Fruit fly (Drosophila melanogaster): ENCODE data around the gene CG3168.
A peak's percentile ranks its signal among the peaks of the same experiment; 100 is the strongest.

The CG3168 gene

dm6 chrX:6700263-6700989 lies 39.4 kb downstream of the CG3168 start (continued):
- TF ChIP-seq Sox100B (GFP tag; optimal IDR thresholded peaks at IDR 0.05) (no peak), esg (GFP tag; conservative IDR thresholded peaks at IDR 0.05) (no peak), HHEX (GFP tag; optimal IDR thresholded peaks at IDR 0.05) (no peak), CG2120 (GFP tag; optimal IDR thresholded peaks at IDR 0.05) (no peak), CG14710 (tag; optimal IDR thresholded peaks at IDR 0.05) (no peak), slou (GFP tag; optimal IDR thresholded peaks at IDR 0.05) (no peak), CG18619 (GFP tag; optimal IDR thresholded peaks at IDR 0.05) (no peak), CG10274 (GFP tag; optimal IDR thresholded peaks at IDR 0.05) (no peak), eve (GFP tag; optimal IDR thresholded peaks at IDR 0.05) (peak in 1 of 2 experiments; percentile 24), Ets65A (GFP tag) (no peak), CG13624 (GFP tag; optimal IDR thresholded peaks at IDR 0.05) (no peak), CTCF (GFP tag; optimal IDR thresholded peaks at IDR 0.05) (no peak), PHDP (tag; optimal IDR thresholded peaks at IDR 0.05) (no peak), tx (GFP tag; optimal IDR thresholded peaks at IDR 0.05) (no peak), CG10147 (GFP tag; optimal IDR thresholded peaks at IDR 0.05) (no peak), vvl (GFP tag; IDR thresholded peaks at IDR 0.05) (0 out of 2 replicates have a peak, but pooled peaks have one; percentile 13), Mes4 (GFP tag; optimal IDR thresholded peaks at IDR 0.05) (no peak), dati (GFP tag; IDR thresholded peaks at IDR 0.05) (no peak), CG1647 (GFP tag; optimal IDR thresholded peaks at IDR 0.05) (no peak), dpn (GFP tag; optimal IDR thresholded peaks at IDR 0.05) (no peak), slbo (GFP tag; IDR thresholded peaks at IDR 0.05) (no peak), Hr39 (optimal IDR thresholded peaks at IDR 0.05) (no peak), CG13287 (GFP tag; IDR thresholded peaks at IDR 0.05; ENCODE audit: partially characterized antibody) (peak; percentile 5; the same call in 1 of the 2 replicates), Hr51 (GFP tag; optimal IDR thresholded peaks at IDR 0.05) (no peak), gcm2 (GFP tag; optimal IDR thresholded peaks at IDR 0.05) (no peak), CG9797 (GFP tag; optimal IDR thresholded peaks at IDR 0.05) (no peak), disco-r (GFP tag; optimal IDR thresholded peaks at IDR 0.05) (no peak), chinmo (GFP tag; IDR thresholded peaks at IDR 0.05; ENCODE audit: partially characterized antibody) (0 out of 4 replicates have a peak, but pooled peaks have one; percentile 65), Sry-δ (GFP tag; optimal IDR thresholded peaks at IDR 0.05) (no peak), Bteb2 (GFP tag; optimal IDR thresholded peaks at IDR 0.05) (no peak), CG3726 (GFP tag; IDR thresholded peaks at IDR 0.05) (no peak), Rfx (GFP tag; IDR thresholded peaks at IDR 0.05) (no peak; the same call in 1 of the 2 replicates), bab2 (GFP tag; optimal IDR thresholded peaks at IDR 0.05) (no peak), Sin3A (optimal IDR thresholded peaks at IDR 0.05) (no peak), nom (GFP tag; optimal IDR thresholded peaks at IDR 0.05) (no peak), Taf1 (GFP tag; IDR thresholded peaks at IDR 0.05) (no peak), MBD-R2 (GFP tag; IDR thresholded peaks at IDR 0.05) (no peak), Dref (GFP tag; IDR thresholded peaks at IDR 0.05) (no peak), CG34376 (GFP tag; optimal IDR thresholded peaks at IDR 0.05) (peak; percentile 62), Trl (optimal IDR thresholded peaks at IDR 0.05) (peak; percentile 79 to 93), Trl (GFP tag; optimal IDR thresholded peaks at IDR 0.05) (no peak), Mad (GFP tag; optimal IDR thresholded peaks at IDR 0.05) (no peak), bbx (GFP tag; IDR thresholded peaks at IDR 0.05; ENCODE audit: partially characterized antibody) (no peak), hb (GFP tag; IDR thresholded peaks at IDR 0.05; ENCODE audit: partially characterized antibody) (no peak), Gug (GFP tag; IDR thresholded peaks at IDR 0.05) (no peak), CG17829 (tag; optimal IDR thresholded peaks at IDR 0.05) (no peak), trem (tag; optimal IDR thresholded peaks at IDR 0.05) (no peak), wdn (GFP tag; IDR thresholded peaks at IDR 0.05) (no peak), sens-2 (GFP tag; IDR thresholded peaks at IDR 0.05) (no peak), fd102C (GFP tag; optimal IDR thresholded peaks at IDR 0.05) (no peak), pan (optimal IDR thresholded peaks at IDR 0.05) (no peak), pan (GFP tag; optimal IDR thresholded peaks at IDR 0.05 in 1 of 2, IDR thresholded peaks at IDR 0.05 in 1 of 2) (no peak)

Data from whole organism, embryonic.